Worm (Caenorhabditis elegans) whole organism, L2 larva: Measurements from ENCODE around the gene str-15.

Experiments
- R02D3.7 ChIP-seq: fragments of 150-350 bp; optimal IDR thresholded peaks from 2 replicates; lab custom pipeline; 2014; ENCODE audit warnings: missing biosample characterization, missing genetic modification characterization
- ama-1 ChIP-seq: fragments of 150-350 bp; optimal IDR thresholded peaks from 2 replicates; lab custom pipeline; 2018; ENCODE audit warnings: inconsistent platforms
- elt-3 ChIP-seq: sonication (generic microtip); optimal IDR thresholded peaks from 2 replicates; lab custom pipeline; 2017; ENCODE audit warnings: missing biosample characterization, missing genetic modification characterization
- lin-39 ChIP-seq: fragments of 150-350 bp; optimal IDR thresholded peaks from 2 replicates; lab custom pipeline; 2014; ENCODE audit warnings: missing biosample characterization, missing genetic modification reagents, missing genetic modification characterization
- skn-1 ChIP-seq: sonication (generic microtip); optimal IDR thresholded peaks from 2 replicates; lab custom pipeline; 2017; ENCODE audit warnings: missing biosample characterization, missing genetic modification characterization
- unc-62 ChIP-seq: fragments of 150-350 bp; optimal IDR thresholded peaks from 2 replicates; lab custom pipeline; 2014; ENCODE audit warnings: missing biosample characterization, missing genetic modification reagents, missing genetic modification characterization
- zag-1 ChIP-seq: fragments of 150-350 bp; optimal IDR thresholded peaks from 2 replicates; lab custom pipeline; 2014; ENCODE audit warnings: missing biosample characterization, missing genetic modification characterization

DNA sequence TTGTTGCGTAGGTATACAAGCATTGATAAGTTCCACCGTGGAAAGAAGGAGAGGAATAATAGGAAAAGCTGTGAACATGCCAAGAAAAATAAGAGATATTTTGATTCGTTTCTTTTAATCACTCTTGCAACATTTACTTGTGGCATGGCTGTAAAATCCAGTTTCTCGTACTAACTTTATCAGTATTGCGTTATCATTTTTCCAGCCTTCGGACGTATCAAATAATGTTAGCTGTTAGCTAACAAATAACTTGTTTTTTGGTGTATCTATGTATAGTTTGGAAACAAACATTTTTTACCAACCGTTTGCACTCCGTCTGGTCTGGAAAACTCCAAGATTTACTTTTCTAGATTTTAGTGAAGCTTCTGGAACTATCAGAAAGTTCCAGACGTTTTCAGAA is 25.1 kb downstream of the str-15 start, which contains the start of gene clec-234:
- TF ChIP-seq ama-1 (lab: Kevin White, UChicago), result no peak
- TF ChIP-seq zag-1, result no peak
- TF ChIP-seq skn-1 (tag; lab: Kevin White, UChicago), result no peak
- no peak for TF ChIP-seq lin-39
- TF ChIP-seq elt-3 (tag; lab: Kevin White, UChicago), result no peak
- no peak for TF ChIP-seq R02D3.7
- no peak for TF ChIP-seq unc-62
